Worm (Caenorhabditis elegans): ENCODE measurements around the gene F35C5.12.

Gene F35C5.12

ce11 chrII:12923225-12923624 is 8.9 kb upstream of the F35C5.12 start (continued):
- TF ChIP-seq ztf-28 (GFP tag; IDR thresholded peaks at IDR 0.05) (no peak), T26A5.8 (tag; optimal IDR thresholded peaks at IDR 0.05) (peak; percentile 33), dox-1 (GFP tag; IDR thresholded peaks at IDR 0.05) (no peak), F22D6.2 (tag; optimal IDR thresholded peaks at IDR 0.05) (no peak), ceh-91 (GFP tag; IDR thresholded peaks at IDR 0.05) (no peak), egl-18 (GFP tag; IDR thresholded peaks at IDR 0.05) (no peak), lin-35 (GFP tag; optimal IDR thresholded peaks at IDR 0.05) (no peak), nfya-1 (tag; optimal IDR thresholded peaks at IDR 0.05; ENCODE audit: borderline replicate concordance, insufficient read depth) (no peak), egl-44 (GFP tag; IDR thresholded peaks at IDR 0.05) (no peak), repo-1 (tag; optimal IDR thresholded peaks at IDR 0.05) (peak; percentile 47), zfh-2 (GFP tag; conservative IDR thresholded peaks at IDR 0.05) (no peak), mxl-1 (tag; optimal IDR thresholded peaks at IDR 0.05) (no peak), F49E8.2 (tag; optimal IDR thresholded peaks at IDR 0.05; ENCODE audit: insufficient read depth) (peak; percentile 78), attf-6 (GFP tag; IDR thresholded peaks at IDR 0.05) (0 out of 2 replicates have a peak, but pooled peaks have one; percentile 63), C06A6.2 (GFP tag; conservative IDR thresholded peaks at IDR 0.05) (no peak), Y79H2A.3 (GFP tag; conservative IDR thresholded peaks at IDR 0.05) (no peak), somi-1 (GFP tag; optimal IDR thresholded peaks at IDR 0.05) (no peak), unc-130 (GFP tag; optimal IDR thresholded peaks at IDR 0.05) (peak; percentile 32), hlh-26 (GFP tag; conservative IDR thresholded peaks at IDR 0.05) (no peak), tbp1 (GFP tag; optimal IDR thresholded peaks at IDR 0.05) (no peak), Y53F4B.3 (GFP tag; IDR thresholded peaks at IDR 0.05) (no peak), B0019.2 (GFP tag; conservative IDR thresholded peaks at IDR 0.05) (no peak), F33H1.4 (GFP tag; IDR thresholded peaks at IDR 0.05) (0 out of 2 replicates have a peak, but pooled peaks have one; percentile 29), cebp-1 (GFP tag; IDR thresholded peaks at IDR 0.05) (no peak), cebp-1 (tag; optimal IDR thresholded peaks at IDR 0.05) (no peak), lin-40 (tag; optimal IDR thresholded peaks at IDR 0.05) (no peak), zim-3 (tag; optimal IDR thresholded peaks at IDR 0.05) (no peak), atf-7 (tag; optimal IDR thresholded peaks at IDR 0.05) (no peak), ccch-3 (GFP tag; optimal IDR thresholded peaks at IDR 0.05) (no peak), K12H6.12 (tag; optimal IDR thresholded peaks at IDR 0.05) (no peak), aptf-3 (GFP tag; IDR thresholded peaks at IDR 0.05) (no peak), nhr-179 (tag; optimal IDR thresholded peaks at IDR 0.05) (no peak), nfyb-1 (GFP tag; IDR thresholded peaks at IDR 0.05) (no peak), nhr-27 (tag; optimal IDR thresholded peaks at IDR 0.05) (no peak), Y95B8A.8 (GFP tag; IDR thresholded peaks at IDR 0.05) (no peak), athp-1 (tag; optimal IDR thresholded peaks at IDR 0.05) (peak; percentile 53), ekl-4 (GFP tag; IDR thresholded peaks at IDR 0.05) (peak; percentile 68), F10E7.11 (tag; optimal IDR thresholded peaks at IDR 0.05) (no peak), dpff-1 (tag; optimal IDR thresholded peaks at IDR 0.05) (no peak), madf-3 (GFP tag; IDR thresholded peaks at IDR 0.05) (no peak), lir-1 (GFP tag; conservative IDR thresholded peaks at IDR 0.05) (no peak), hmg-1.2 (GFP tag; IDR thresholded peaks at IDR 0.05) (no peak), T07F8.4 (tag; optimal IDR thresholded peaks at IDR 0.05) (no peak), cebp-2 (GFP tag; IDR thresholded peaks at IDR 0.05) (0 out of 2 replicates have a peak, but pooled peaks have one; percentile 79), ama-1 (optimal IDR thresholded peaks at IDR 0.05) (no peak), ama-1 (GFP tag; optimal IDR thresholded peaks at IDR 0.05) (peak in 1 of 2 experiments; percentile 91), B0035.1 (tag; optimal IDR thresholded peaks at IDR 0.05) (no peak), madf-8 (GFP tag; conservative IDR thresholded peaks at IDR 0.05) (no peak), mcd-1 (GFP tag; IDR thresholded peaks at IDR 0.05) (no peak), Y67H2A.10 (GFP tag; conservative IDR thresholded peaks at IDR 0.05) (no peak)

Data from whole organism, young adult.